Fruit fly (Drosophila melanogaster) ovary, adult (tissue): ENCODE results near the gene IRSp53.

Experiments
- CG17801 ChIP-seq: fragments of 200-800 bp; optimal IDR thresholded peaks from 2 replicates; lab custom pipeline; 2019; ENCODE audit warnings: missing biosample characterization, mild to moderate bottlenecking, missing genetic modification characterization, moderate library complexity; ENCODE audit not compliant: partially characterized antibody

IRSp53 gene

dm6 chr3L:11195275-11195674 is 59.4 kb downstream of the IRSp53 start:
- TF ChIP-seq CG17801 (GFP tag; lab: Kevin White, UChicago), result no peak

DNA sequence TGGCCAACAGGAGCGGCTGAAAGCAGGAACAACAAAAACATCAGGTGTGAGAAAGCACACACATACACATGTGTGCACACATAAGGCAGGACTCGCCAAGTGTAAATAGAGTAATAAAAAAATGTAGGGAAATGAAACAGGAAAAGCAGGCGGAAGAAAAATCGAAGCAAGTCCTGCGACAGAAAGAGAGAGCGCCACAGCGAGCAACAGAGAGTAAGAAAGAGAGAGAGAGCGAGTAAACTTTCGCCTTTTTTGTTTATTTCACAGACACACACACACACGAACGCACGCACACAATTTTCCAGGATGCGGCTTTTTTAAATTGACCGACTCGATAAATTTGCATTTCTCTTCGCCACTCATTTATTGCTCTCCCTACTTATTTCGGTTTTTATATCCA is 61.0 kb downstream of the IRSp53 start:
- no peak for TF ChIP-seq CG17801 (GFP tag; lab: Kevin White, UChicago)

dm6 chr3L:11197291-11198021 is 61.6 kb downstream of the IRSp53 start, which contains the start of gene GlcAT-P:
Gene GlcAT-P, minus strand, starts transcription at chr3L:11197536.
- peak; percentile 79 for TF ChIP-seq CG17801 (GFP tag; lab: Kevin White, UChicago)

dm6 chr3L:11198375-11198774 is 62.5 kb downstream of the IRSp53 start:
- no peak for TF ChIP-seq CG17801 (GFP tag; lab: Kevin White, UChicago)

dm6 chr3L:11199320-11199719 is 63.5 kb downstream of the IRSp53 start, which contains the start of gene CG7607:
Gene CG7607, plus strand, starts transcription at chr3L:11199620.
- no peak for TF ChIP-seq CG17801 (GFP tag; lab: Kevin White, UChicago)

- TF ChIP-seq CG17801 (GFP tag; lab: Kevin White, UChicago), result no peak
Observed at dm6 chr3L:11201051-11201450, 65.2 kb downstream of the IRSp53 start, which contains the start of gene nkt. Gene nkt, plus strand, starts transcription at chr3L:11201351.

DNA sequence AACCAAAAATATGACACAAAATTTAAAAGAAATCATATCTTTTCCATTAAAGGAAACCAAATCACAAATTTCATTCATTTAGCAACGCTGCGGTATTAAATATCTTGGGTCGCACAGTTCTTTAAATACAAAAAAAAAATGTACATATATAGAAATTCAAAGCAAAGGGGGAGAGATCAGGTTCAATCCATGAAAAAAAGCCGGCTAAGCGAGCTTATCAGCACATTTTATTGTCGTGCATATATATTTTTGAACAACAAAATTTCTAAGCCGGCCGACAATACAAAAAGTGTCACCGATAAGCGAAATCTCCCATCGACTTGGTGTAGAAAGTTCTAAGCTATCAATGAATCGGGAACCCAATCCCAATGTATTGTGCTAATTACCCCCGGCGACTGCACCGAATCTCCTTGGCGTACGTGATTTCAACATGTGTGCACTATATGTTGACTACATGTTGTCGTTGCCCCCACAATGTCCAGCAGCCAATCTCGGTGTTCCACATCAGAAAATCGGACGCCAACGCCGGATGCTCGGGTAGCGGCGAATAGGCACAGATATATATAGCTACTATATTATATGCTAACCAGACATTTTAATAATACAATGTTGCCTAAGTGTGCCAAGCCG is 68.1 kb downstream of the IRSp53 start:
- TF ChIP-seq CG17801 (GFP tag; lab: Kevin White, UChicago), result no peak

dm6 chr3L:11204852-11205251 is 69.0 kb downstream of the IRSp53 start:
- peak; percentile 0 for TF ChIP-seq CG17801 (GFP tag; lab: Kevin White, UChicago)

dm6 chr3L:11205608-11206336 is 69.9 kb downstream of the IRSp53 start, which contains the start of gene Plod:
Gene Plod, minus strand, starts transcription at chr3L:11206016.
- peak; percentile 34 for TF ChIP-seq CG17801 (GFP tag; lab: Kevin White, UChicago)

dm6 chr3L:11210517-11210916 is 74.7 kb downstream of the IRSp53 start, which contains the start of the genes Ube3a and CG7600:
Gene Ube3a, minus strand, starts transcription at chr3L:11210583.
Gene CG7600, plus strand, starts transcription at chr3L:11210786.
- TF ChIP-seq CG17801 (GFP tag; lab: Kevin White, UChicago), result peak; percentile 80
